Worm (Caenorhabditis elegans) whole organism, L1 larva: ENCODE data around the gene K09G1.2.

Experiments used
- alr-1 ChIP-seq: fragments of 200-800 bp; sonication (Bioruptor generic); optimal IDR thresholded peaks from 2 replicates; lab custom pipeline; 2018; ENCODE audit warnings: borderline replicate concordance, mild to moderate bottlenecking, missing genetic modification characterization, missing compliant biosample characterization
- ceh-90 ChIP-seq: sonication (generic microtip); optimal IDR thresholded peaks from 2 replicates; lab custom pipeline; 2016; ENCODE audit warnings: missing genetic modification characterization, missing compliant biosample characterization
- dsc-1 ChIP-seq: sonication (generic microtip); optimal IDR thresholded peaks from 2 replicates; lab custom pipeline; 2016; ENCODE audit warnings: mild to moderate bottlenecking, missing genetic modification characterization, missing compliant biosample characterization
- efl-1 ChIP-seq, 4 experiments: fragments of 150-350 bp; optimal IDR thresholded peaks in 3 of 4; peaks in 1 of 4; 1 replicate in 1 of 4; 2 replicates in 3 of 4; lab custom pipeline; 2014; ENCODE audit warnings: missing biosample characterization in 2 of 4, missing genetic modification characterization in 2 of 4, missing genetic modification reagents in 2 of 4
- egl-27 ChIP-seq, 2 experiments: fragments of 150-350 bp in 1 of 2; sonication (generic microtip); optimal IDR thresholded peaks; 3 replicates each; lab custom pipeline; 2017 to 2018; ENCODE audit warnings: missing biosample characterization in 2 of 2, missing genetic modification characterization in 2 of 2, missing genetic modification reagents in 2 of 2
- mab-9 ChIP-seq: fragments of 200-800 bp; sonication (Bioruptor generic); IDR thresholded peaks from 2 replicates; pipeline ENCODE4 v1.3.6; 2022; ENCODE audit warnings: missing genetic modification reagents, missing genetic modification characterization, missing compliant biosample characterization
- nhr-76 ChIP-seq: sonication (generic microtip); optimal IDR thresholded peaks from 2 replicates; lab custom pipeline; 2017; ENCODE audit warnings: missing biosample characterization, missing genetic modification characterization
- nhr-84 ChIP-seq: sonication (generic microtip); optimal IDR thresholded peaks from 2 replicates; lab custom pipeline; 2017; ENCODE audit warnings: missing biosample characterization, missing genetic modification characterization
- pqm-1 ChIP-seq: sonication (generic microtip); optimal IDR thresholded peaks from 3 replicates; lab custom pipeline; 2017; ENCODE audit warnings: missing biosample characterization, missing genetic modification characterization
- skn-1 ChIP-seq: fragments of 150-350 bp; optimal IDR thresholded peaks from 2 replicates; lab custom pipeline; 2014; ENCODE audit warnings: missing biosample characterization, missing genetic modification characterization
- unc-86 ChIP-seq: sonication (generic microtip); optimal IDR thresholded peaks from 2 replicates; lab custom pipeline; 2016; ENCODE audit warnings: missing genetic modification characterization, missing compliant biosample characterization

DNA sequence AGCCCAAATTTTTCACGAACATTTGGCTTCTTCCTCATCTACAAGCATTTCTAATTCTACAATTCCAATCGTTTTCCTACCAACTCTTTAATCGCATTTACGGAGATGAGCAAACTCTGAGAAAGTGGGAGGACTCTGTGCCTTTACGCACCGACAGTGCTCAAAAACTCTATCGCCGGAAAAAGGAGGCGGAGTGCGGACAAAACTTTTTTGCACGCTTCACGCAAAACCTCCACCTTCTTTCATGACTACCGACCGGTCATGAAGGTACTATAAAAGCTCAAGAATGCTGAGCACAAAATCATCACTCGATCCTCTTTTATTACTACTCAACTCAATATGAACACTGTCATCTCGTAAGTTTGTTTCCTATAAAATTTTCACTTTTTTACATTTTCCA, 34.7 kb downstream of the K09G1.2 start, which contains the start of gene idpc-4:
- TF ChIP-seq pqm-1 (tag; lab: Kevin White, UChicago), result no peak
- no peak for TF ChIP-seq unc-86 (tag; lab: Kevin White, UChicago)
- no peak for TF ChIP-seq egl-27 (tag; optimal IDR thresholded peaks at IDR 0.05; lab: Kevin White, UChicago)
- no peak for TF ChIP-seq mab-9
- no peak for TF ChIP-seq skn-1
- no peak for TF ChIP-seq nhr-84 (tag; lab: Kevin White, UChicago)
- no peak for TF ChIP-seq dsc-1
- TF ChIP-seq efl-1 (optimal IDR thresholded peaks at IDR 0.05; lab: Kevin White, UChicago), result no peak
- no peak for TF ChIP-seq efl-1 (GFP tag; optimal IDR thresholded peaks at IDR 0.05 in 1 of 2; lab: Kevin White, UChicago)
- TF ChIP-seq ceh-90, result no peak
- no peak for TF ChIP-seq nhr-76 (tag; lab: Kevin White, UChicago)
- TF ChIP-seq alr-1 (tag; lab: Kevin White, UChicago), result no peak
